Worm (Caenorhabditis elegans) whole organism, mixed stage, embryonic: Measurements from ENCODE around the gene math-1.
"Not testable (repeated sequence)": the region's sequence is repeated elsewhere in the genome, so short reads cannot be mapped to it uniquely, and the experiment has no call there.

ENCODE experiments used
- bed-3 ChIP-seq: fragments of 200-800 bp; sonication (Bioruptor generic); optimal IDR thresholded peaks from 3 replicates; lab custom pipeline; 2018; ENCODE audit warnings: mild to moderate bottlenecking, missing genetic modification characterization, moderate library complexity, missing compliant biosample characterization
- blmp-1 ChIP-seq: fragments of 150-350 bp; optimal IDR thresholded peaks from 2 replicates; lab custom pipeline; 2014; ENCODE audit warnings: missing biosample characterization, missing genetic modification characterization
- ceh-39 ChIP-seq: fragments of 150-350 bp; optimal IDR thresholded peaks from 2 replicates; lab custom pipeline; 2014; ENCODE audit warnings: missing biosample characterization, missing genetic modification characterization
- ceh-43 ChIP-seq: fragments of 200-800 bp; sonication (Bioruptor generic); optimal IDR thresholded peaks from 2 replicates; lab custom pipeline; 2018; ENCODE audit warnings: mild to moderate bottlenecking, missing genetic modification characterization, moderate library complexity, missing compliant biosample characterization
- ces-1 ChIP-seq: fragments of 150-350 bp; optimal IDR thresholded peaks from 2 replicates; lab custom pipeline; 2014; ENCODE audit warnings: missing biosample characterization, missing genetic modification reagents, missing genetic modification characterization
- cnd-1 ChIP-seq: fragments of 200-800 bp; sonication (Bioruptor generic); optimal IDR thresholded peaks from 2 replicates; lab custom pipeline; 2018; ENCODE audit warnings: mild to moderate bottlenecking, missing genetic modification characterization, missing compliant biosample characterization
- drap-1 ChIP-seq: fragments of 200-800 bp; sonication (Bioruptor generic); optimal IDR thresholded peaks from 3 replicates; lab custom pipeline; 2018; ENCODE audit warnings: mild to moderate bottlenecking, missing genetic modification characterization, missing compliant biosample characterization
- elt-1 ChIP-seq: sonication (generic microtip); optimal IDR thresholded peaks from 2 replicates; lab custom pipeline; 2017; ENCODE audit warnings: missing genetic modification characterization, mild to moderate bottlenecking, missing compliant biosample characterization, antibody characterized with exemption, moderate library complexity, borderline replicate concordance; ENCODE audit not compliant: insufficient read depth
- elt-3 ChIP-seq: fragments of 150-350 bp; optimal IDR thresholded peaks from 2 replicates; lab custom pipeline; 2014; ENCODE audit warnings: missing biosample characterization, missing genetic modification characterization
- flh-1 ChIP-seq: fragments of 200-800 bp; sonication (Bioruptor generic); optimal IDR thresholded peaks from 2 replicates; lab custom pipeline; 2018; ENCODE audit warnings: mild to moderate bottlenecking, missing genetic modification characterization, moderate library complexity, missing compliant biosample characterization
- ham-2 ChIP-seq: fragments of 200-800 bp; sonication (Bioruptor generic); optimal IDR thresholded peaks from 2 replicates; lab custom pipeline; 2018; ENCODE audit warnings: mild to moderate bottlenecking, missing genetic modification characterization, missing compliant biosample characterization
- hlh-1 ChIP-seq: fragments of 150-350 bp; optimal IDR thresholded peaks from 2 replicates; lab custom pipeline; 2014; ENCODE audit warnings: missing biosample characterization, missing genetic modification reagents, missing genetic modification characterization
- lin-13 ChIP-seq: fragments of 150-350 bp; optimal IDR thresholded peaks from 2 replicates; lab custom pipeline; 2014; ENCODE audit warnings: missing biosample characterization, missing genetic modification characterization
- lin-32 ChIP-seq: fragments of 200-800 bp; sonication (Bioruptor generic); optimal IDR thresholded peaks from 2 replicates; lab custom pipeline; 2018; ENCODE audit warnings: mild to moderate bottlenecking, missing genetic modification characterization, missing compliant biosample characterization
- lsy-2 ChIP-seq: fragments of 150-350 bp; optimal IDR thresholded peaks from 2 replicates; lab custom pipeline; 2014; ENCODE audit warnings: missing biosample characterization, missing genetic modification characterization
- mep-1 ChIP-seq: fragments of 150-350 bp; optimal IDR thresholded peaks from 2 replicates; lab custom pipeline; 2017; ENCODE audit warnings: missing biosample characterization, missing genetic modification reagents, missing genetic modification characterization, inconsistent platforms
- nhr-12 ChIP-seq: fragments of 150-350 bp; optimal IDR thresholded peaks from 2 replicates; lab custom pipeline; 2014; ENCODE audit warnings: missing biosample characterization, missing genetic modification characterization
- nhr-2 ChIP-seq: fragments of 150-350 bp; optimal IDR thresholded peaks from 2 replicates; lab custom pipeline; 2014; ENCODE audit warnings: missing biosample characterization, missing genetic modification characterization
- nhr-237 ChIP-seq: fragments of 150-350 bp; optimal IDR thresholded peaks from 2 replicates; lab custom pipeline; 2014; ENCODE audit warnings: missing biosample characterization, missing genetic modification characterization
- nhr-76 ChIP-seq: sonication (generic microtip); optimal IDR thresholded peaks from 2 replicates; lab custom pipeline; 2017; ENCODE audit warnings: missing biosample characterization, missing genetic modification characterization
- sem-2 ChIP-seq: fragments of 200-800 bp; sonication (Bioruptor generic); optimal IDR thresholded peaks from 2 replicates; lab custom pipeline; 2018; ENCODE audit warnings: mild to moderate bottlenecking, missing genetic modification characterization, missing compliant biosample characterization
- snpc-4 ChIP-seq: fragments of 150-350 bp; optimal IDR thresholded peaks from 2 replicates; lab custom pipeline; 2014; ENCODE audit warnings: missing biosample characterization, missing genetic modification characterization
- sptf-1 ChIP-seq: sonication (generic microtip); optimal IDR thresholded peaks from 2 replicates; lab custom pipeline; 2017; ENCODE audit warnings: mild to moderate bottlenecking, missing genetic modification characterization, moderate library complexity, missing compliant biosample characterization
- tbx-8 ChIP-seq: fragments of 200-800 bp; sonication (Bioruptor generic); optimal IDR thresholded peaks from 2 replicates; lab custom pipeline; 2018; ENCODE audit warnings: mild to moderate bottlenecking, missing genetic modification characterization, moderate library complexity, missing compliant biosample characterization
- unc-120 ChIP-seq: sonication (generic microtip); optimal IDR thresholded peaks from 2 replicates; lab custom pipeline; 2017; ENCODE audit warnings: missing genetic modification characterization, missing compliant biosample characterization; ENCODE audit not compliant: poor library complexity, severe bottlenecking
- unc-62 ChIP-seq: fragments of 150-350 bp; optimal IDR thresholded peaks from 2 replicates; lab custom pipeline; 2014; ENCODE audit warnings: missing biosample characterization, missing genetic modification reagents, missing genetic modification characterization
- zip-8 ChIP-seq: fragments of 150-350 bp; optimal IDR thresholded peaks from 2 replicates; lab custom pipeline; 2014; ENCODE audit warnings: missing biosample characterization, missing genetic modification characterization
- ztf-11 ChIP-seq: fragments of 150-350 bp; optimal IDR thresholded peaks from 2 replicates; lab custom pipeline; 2014; ENCODE audit warnings: missing biosample characterization, missing genetic modification characterization

math-1 gene

DNA sequence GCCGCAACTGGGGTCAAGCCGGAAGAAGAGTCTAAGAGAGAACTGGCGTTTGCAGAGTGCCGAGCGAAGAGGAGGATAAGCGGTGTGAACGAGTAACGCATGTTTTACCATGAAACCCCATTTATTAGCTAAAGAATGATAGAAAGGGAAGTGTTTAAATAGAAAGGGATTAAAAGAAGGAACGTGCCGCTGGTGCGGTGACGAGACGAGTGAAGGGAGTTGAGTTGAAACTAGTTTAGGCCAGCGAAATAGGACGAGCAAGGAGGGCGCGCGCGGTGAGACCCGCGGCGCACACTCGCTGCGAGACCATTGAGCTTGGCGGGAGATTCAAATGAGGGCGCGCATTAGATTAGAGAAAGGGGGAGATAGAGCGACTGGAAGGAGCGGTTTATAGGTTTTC lies at the start of gene math-1:
Gene math-1 (minus strand): TSS at position 101 of the 400 bp plus-strand sequence.
- not testable (repeated sequence) for TF ChIP-seq drap-1 (GFP tag; lab: Kevin White, UChicago); flh-1 (GFP tag; lab: Kevin White, UChicago); snpc-4 (tag; lab: Kevin White, UChicago)
- TF ChIP-seq, all 35 proteins: peak for 0; not testable (repeated sequence) for 35

DNA sequence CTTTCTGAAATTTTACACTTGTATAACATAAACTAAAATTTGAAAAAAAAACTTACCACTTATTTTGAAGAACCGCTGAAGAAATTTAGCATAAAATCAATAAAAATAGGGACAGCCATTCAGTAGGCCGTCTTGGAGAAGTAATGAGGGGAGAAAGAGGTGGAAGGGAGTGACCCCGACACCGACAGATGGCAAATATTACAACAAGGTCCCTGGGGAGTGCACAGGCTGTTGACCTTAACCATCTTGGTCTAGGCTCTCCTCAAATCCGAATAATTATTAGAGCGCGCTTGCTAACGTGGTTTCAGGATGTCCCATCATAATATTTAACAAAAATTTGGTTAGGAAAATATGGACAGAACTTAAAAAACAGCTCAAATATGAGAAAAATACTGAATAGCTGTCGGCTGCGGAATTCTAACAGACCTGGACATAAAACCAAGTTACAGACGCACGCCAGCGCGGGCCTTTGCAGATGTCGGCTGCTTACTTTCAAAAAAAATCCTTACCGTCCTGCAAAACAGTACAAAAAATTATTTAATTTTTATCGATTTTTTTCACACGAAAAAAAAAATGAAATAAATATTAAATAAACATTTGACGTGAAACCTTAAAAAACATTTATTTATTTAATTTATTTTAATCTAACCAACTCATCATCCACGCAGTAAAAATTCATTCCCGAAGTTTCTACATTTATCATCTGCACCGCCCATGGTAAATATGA lies 48.6 kb upstream of the math-1 start, which contains the start of gene T16A1.2:
Gene T16A1.2 (plus strand): TSS at position 677 of the 727 bp plus-strand sequence.
- TF ChIP-seq sem-2 (GFP tag; lab: Kevin White, UChicago) (no peak), ztf-11 (no peak), elt-3 (no peak), ces-1 (GFP tag; lab: Kevin White, UChicago) (no peak), cnd-1 (peak; percentile 74), mep-1 (tag; lab: Kevin White, UChicago) (no peak), nhr-2 (tag; lab: Kevin White, UChicago) (peak; percentile 68), blmp-1 (tag; lab: Kevin White, UChicago) (no peak)

DNA sequence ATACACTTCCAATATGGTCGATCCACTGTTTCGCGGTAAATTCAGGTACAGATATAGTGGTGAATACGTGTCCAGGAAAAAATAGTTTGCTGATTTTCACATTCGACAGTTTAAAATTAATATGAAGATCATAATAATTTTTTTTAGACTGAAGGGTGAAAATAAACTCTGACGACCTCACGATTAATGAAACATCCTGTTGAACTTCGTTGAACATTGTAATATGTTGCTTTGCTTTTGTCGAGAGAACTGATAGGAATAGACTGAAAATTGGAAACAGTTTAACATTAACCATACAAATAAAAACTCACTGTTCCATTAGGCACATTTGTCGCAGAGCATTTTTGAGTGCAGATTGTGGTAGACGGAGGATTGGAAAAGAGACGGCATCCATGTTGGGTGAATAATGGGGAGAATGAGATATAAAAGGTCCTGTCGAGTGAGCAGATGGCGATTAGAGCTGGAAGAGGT lies 47.0 kb upstream of the math-1 start, which contains the start of gene fbxb-37:
Gene fbxb-37 (minus strand): TSS at position 421 of the 471 bp plus-strand sequence.
- TF ChIP-seq ceh-39 (tag; lab: Kevin White, UChicago) (no peak), nhr-2 (tag; lab: Kevin White, UChicago) (peak; percentile 26), elt-1 (tag; lab: Kevin White, UChicago) (no peak), ces-1 (GFP tag; lab: Kevin White, UChicago) (no peak)

DNA sequence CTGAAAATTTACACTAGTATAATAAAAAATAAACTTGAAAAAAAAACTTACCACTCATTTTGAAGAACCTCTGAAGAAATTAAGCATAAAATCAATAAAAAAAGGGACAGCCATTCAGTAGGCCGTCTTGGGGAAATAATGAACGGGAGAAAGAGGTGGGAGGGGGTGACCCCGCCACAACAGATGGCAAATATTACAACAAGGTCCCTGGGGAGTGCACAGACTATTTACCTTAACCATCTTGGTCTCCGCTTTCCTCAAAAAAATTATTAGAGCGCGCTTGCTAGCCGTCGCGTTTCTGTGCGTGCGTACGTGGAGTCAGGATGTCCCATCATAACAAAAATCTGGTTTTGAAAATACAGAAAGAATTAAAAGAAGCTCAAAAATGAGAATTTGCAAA lies 45.5 kb upstream of the math-1 start, which contains the start of gene T16A1.10:
Gene T16A1.10 (minus strand): TSS at position 123 of the 400 bp plus-strand sequence.
- TF ChIP-seq ztf-11 (no peak), ham-2 (GFP tag; lab: Kevin White, UChicago) (no peak), tbx-8 (GFP tag; lab: Kevin White, UChicago) (no peak), mep-1 (tag; lab: Kevin White, UChicago) (no peak), elt-1 (tag; lab: Kevin White, UChicago) (no peak), cnd-1 (peak; percentile 62), nhr-12 (tag; lab: Kevin White, UChicago) (no peak), nhr-237 (no peak), unc-120 (tag; lab: Kevin White, UChicago) (no peak), hlh-1 (tag; lab: Kevin White, UChicago) (peak; percentile 1), lin-32 (GFP tag; lab: Kevin White, UChicago) (peak; percentile 82), ceh-43 (no peak), lin-13 (tag; lab: Kevin White, UChicago) (peak; percentile 2)

DNA sequence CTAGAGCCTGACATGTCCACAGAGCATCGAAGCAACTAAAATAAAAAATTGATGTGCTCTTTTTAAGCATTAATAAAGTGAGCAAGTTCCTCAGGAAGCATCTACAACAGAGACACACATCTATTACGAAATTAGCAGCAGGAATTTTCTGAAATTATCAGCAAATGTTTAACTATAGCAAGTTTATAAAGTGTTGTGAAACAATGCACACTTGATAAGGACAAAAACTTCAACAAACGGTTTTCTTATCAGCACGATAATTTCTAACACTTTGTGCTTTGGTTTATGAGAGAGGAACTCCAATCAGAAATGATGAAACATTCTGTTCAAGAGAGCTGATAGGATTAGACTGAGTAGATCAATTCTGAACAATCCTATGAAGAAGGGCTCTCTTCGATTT lies 44.1 kb upstream of the math-1 start, which contains the start of gene trpl-5:
Gene trpl-5 (minus strand): TSS at position 32 of the 400 bp plus-strand sequence.
- TF ChIP-seq unc-62 (GFP tag; lab: Kevin White, UChicago) (no peak), ztf-11 (no peak), ceh-39 (tag; lab: Kevin White, UChicago) (no peak), nhr-12 (tag; lab: Kevin White, UChicago) (no peak), zip-8 (tag; lab: Kevin White, UChicago) (no peak), bed-3 (no peak)

DNA sequence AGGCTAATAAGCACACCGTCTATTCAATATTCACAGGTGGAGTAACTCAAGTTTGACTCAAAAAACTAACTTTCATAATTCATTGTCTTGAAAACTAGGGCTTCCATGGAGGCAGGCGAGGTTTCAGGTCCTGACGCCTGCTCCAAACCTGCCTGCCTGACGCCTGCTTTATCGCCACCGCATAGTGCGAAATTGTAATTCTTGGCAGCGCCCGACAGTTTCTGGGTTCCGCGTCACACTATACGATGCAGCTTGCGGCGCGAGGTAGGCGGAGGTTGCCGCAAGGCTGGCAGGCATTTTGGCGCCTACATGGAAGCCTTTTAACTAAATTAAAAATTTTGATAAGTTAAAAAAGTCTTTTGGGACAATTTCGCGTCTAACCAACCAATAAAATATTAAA lies 40.8 kb upstream of the math-1 start:
- TF ChIP-seq ceh-43, result no peak
- no peak for TF ChIP-seq unc-62 (GFP tag; lab: Kevin White, UChicago)
- no peak for TF ChIP-seq lsy-2 (tag; lab: Kevin White, UChicago)
- no peak for TF ChIP-seq nhr-76 (tag; lab: Kevin White, UChicago)
- no peak for TF ChIP-seq sptf-1 (tag; lab: Kevin White, UChicago)
- no peak for TF ChIP-seq ceh-39 (tag; lab: Kevin White, UChicago)
- TF ChIP-seq hlh-1 (tag; lab: Kevin White, UChicago), result no peak
- TF ChIP-seq bed-3, result no peak
- TF ChIP-seq ces-1 (GFP tag; lab: Kevin White, UChicago), result no peak
- TF ChIP-seq nhr-237, result no peak
- no peak for TF ChIP-seq drap-1 (GFP tag; lab: Kevin White, UChicago)
- no peak for TF ChIP-seq lin-13 (tag; lab: Kevin White, UChicago)
- TF ChIP-seq sem-2 (GFP tag; lab: Kevin White, UChicago), result no peak
- no peak for TF ChIP-seq cnd-1
- TF ChIP-seq mep-1 (tag; lab: Kevin White, UChicago), result no peak
- TF ChIP-seq ham-2 (GFP tag; lab: Kevin White, UChicago), result no peak
- TF ChIP-seq elt-1 (tag; lab: Kevin White, UChicago), result no peak
- no peak for TF ChIP-seq ztf-11
- TF ChIP-seq, all 35 proteins: peak for 0
